Fruit fly (Drosophila melanogaster): ENCODE data around the gene dsh.

Gene dsh

DNA sequence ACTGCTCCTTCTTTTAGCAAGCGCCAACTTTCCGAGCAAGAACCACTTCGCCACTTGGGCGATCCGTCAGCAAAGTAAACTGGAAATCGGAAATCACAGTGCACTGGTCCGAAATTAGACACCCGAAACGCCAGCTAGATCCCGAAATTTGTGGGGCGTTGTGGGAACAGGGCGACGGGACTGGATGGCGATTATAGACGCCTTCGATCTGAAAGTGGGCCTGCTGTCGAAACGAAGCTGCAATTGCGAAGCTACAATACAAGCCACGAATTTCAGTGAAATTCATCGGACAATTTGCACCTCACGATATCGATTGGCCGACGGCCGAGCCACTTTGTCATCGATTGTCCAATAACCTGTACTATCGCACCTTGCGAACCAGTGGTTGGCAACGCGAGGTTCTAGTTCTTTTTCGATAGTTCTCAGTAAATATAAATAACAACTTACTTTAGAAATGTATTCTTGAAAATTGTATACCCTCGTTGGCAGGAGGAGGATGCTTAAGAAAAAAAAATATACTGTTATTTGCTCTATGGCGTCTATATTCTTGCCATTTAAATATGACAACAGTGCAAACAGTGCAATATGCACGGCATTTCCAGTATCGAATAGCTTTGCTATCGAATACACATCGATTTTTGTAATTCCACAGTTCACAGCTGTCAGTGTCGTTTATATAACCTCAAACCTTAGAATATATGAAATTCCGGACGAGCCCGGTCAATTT lies 12.3 kb downstream of the dsh start, which contains the start of the genes hop and Tim8 (continued):
- TF ChIP-seq CG14710 (tag; optimal IDR thresholded peaks at IDR 0.05) (peak; percentile 63), phol (tag; optimal IDR thresholded peaks at IDR 0.05) (peak; percentile 5), CG4404 (GFP tag; IDR thresholded peaks at IDR 0.05) (no peak), CG10274 (GFP tag; optimal IDR thresholded peaks at IDR 0.05) (no peak), Side (GFP tag; optimal IDR thresholded peaks at IDR 0.05) (no peak), zen (tag; optimal IDR thresholded peaks at IDR 0.05) (no peak), tll (GFP tag; optimal IDR thresholded peaks at IDR 0.05) (no peak), CG7928 (GFP tag; optimal IDR thresholded peaks at IDR 0.05) (no peak), wdn (GFP tag; IDR thresholded peaks at IDR 0.05) (no peak), so (GFP tag; IDR thresholded peaks at IDR 0.05) (no peak), ap (GFP tag; IDR thresholded peaks at IDR 0.05) (no peak), CG3281 (GFP tag; optimal IDR thresholded peaks at IDR 0.05) (no peak), Abd-B (GFP tag; optimal IDR thresholded peaks at IDR 0.05) (no peak), pho (GFP tag; optimal IDR thresholded peaks at IDR 0.05) (peak; percentile 2), eve (GFP tag; optimal IDR thresholded peaks at IDR 0.05) (no peak), caup (GFP tag; optimal IDR thresholded peaks at IDR 0.05; ENCODE audit: severe bottlenecking) (no peak), ab (GFP tag; optimal IDR thresholded peaks at IDR 0.05) (no peak), CG17612 (GFP tag; IDR thresholded peaks at IDR 0.05) (no peak), CG11723 (GFP tag; optimal IDR thresholded peaks at IDR 0.05) (no peak), al (GFP tag; IDR thresholded peaks at IDR 0.05) (no peak), Rx (GFP tag; IDR thresholded peaks at IDR 0.05) (no peak), Jarid2 (GFP tag; optimal IDR thresholded peaks at IDR 0.05) (no peak), CG34376 (GFP tag; optimal IDR thresholded peaks at IDR 0.05) (no peak), Deaf1 (tag; optimal IDR thresholded peaks at IDR 0.05) (no peak), cad (GFP tag; optimal IDR thresholded peaks at IDR 0.05) (no peak), CG7556 (GFP tag; optimal IDR thresholded peaks at IDR 0.05) (no peak), CG2199 (GFP tag; IDR thresholded peaks at IDR 0.05) (no peak), CG18764 (GFP tag; optimal IDR thresholded peaks at IDR 0.05) (no peak), CG6791 (GFP tag; IDR thresholded peaks at IDR 0.05; ENCODE audit: partially characterized antibody) (peak; percentile 86), NC2β (GFP tag; optimal IDR thresholded peaks at IDR 0.05) (no peak), CG6854 (GFP tag; optimal IDR thresholded peaks at IDR 0.05) (no peak), CG6654 (GFP tag; optimal IDR thresholded peaks at IDR 0.05) (no peak), ato (GFP tag; IDR thresholded peaks at IDR 0.05; ENCODE audit: partially characterized antibody) (peak; percentile 96), CG2129 (GFP tag; IDR thresholded peaks at IDR 0.05; ENCODE audit: partially characterized antibody) (peak; percentile 65), Spps (tag; optimal IDR thresholded peaks at IDR 0.05) (no peak), Neu2 (GFP tag; optimal IDR thresholded peaks at IDR 0.05; ENCODE audit: borderline replicate concordance) (no peak), Vsx1 (GFP tag; optimal IDR thresholded peaks at IDR 0.05) (no peak), chinmo (GFP tag; IDR thresholded peaks at IDR 0.05; ENCODE audit: partially characterized antibody) (peak; percentile 95), mld (GFP tag; IDR thresholded peaks at IDR 0.05; ENCODE audit: partially characterized antibody) (peak; percentile 85), Hand (GFP tag; optimal IDR thresholded peaks at IDR 0.05) (no peak), CG14441 (GFP tag; IDR thresholded peaks at IDR 0.05) (no peak), cato (GFP tag; optimal IDR thresholded peaks at IDR 0.05; ENCODE audit: borderline replicate concordance) (no peak), peb (GFP tag; IDR thresholded peaks at IDR 0.05) (no peak), CG1024 (GFP tag; IDR thresholded peaks at IDR 0.05) (no peak), gsb-n (tag; optimal IDR thresholded peaks at IDR 0.05) (no peak), CG6272 (GFP tag; IDR thresholded peaks at IDR 0.05) (no peak), ewg (GFP tag; optimal IDR thresholded peaks at IDR 0.05) (no peak), Hr78 (GFP tag; optimal IDR thresholded peaks at IDR 0.05) (no peak), CG2120 (GFP tag; optimal IDR thresholded peaks at IDR 0.05) (no peak)

Measured in whole organism, embryonic.